Worm (Caenorhabditis elegans) whole organism, L3 larva: ENCODE results near the gene cnnm-1.

Experiments used
- ZK546.5 ChIP-seq: sonication (generic microtip); optimal IDR thresholded peaks from 2 replicates; lab custom pipeline; 2017; ENCODE audit warnings: missing biosample characterization, missing genetic modification characterization
- ceh-82 ChIP-seq: fragments of 150-350 bp; optimal IDR thresholded peaks from 2 replicates; lab custom pipeline; 2014; ENCODE audit warnings: missing biosample characterization, missing genetic modification characterization
- ceh-9 ChIP-seq: sonication (generic microtip); optimal IDR thresholded peaks from 2 replicates; lab custom pipeline; 2018; ENCODE audit warnings: missing biosample characterization, missing genetic modification characterization
- nhr-76 ChIP-seq: fragments of 150-350 bp; sonication (generic microtip); optimal IDR thresholded peaks from 5 replicates; lab custom pipeline; 2014; ENCODE audit warnings: missing biosample characterization, missing genetic modification characterization
- unc-39 ChIP-seq: sonication (generic microtip); optimal IDR thresholded peaks from 4 replicates; lab custom pipeline; 2017; ENCODE audit warnings: missing biosample characterization, missing genetic modification characterization

DNA sequence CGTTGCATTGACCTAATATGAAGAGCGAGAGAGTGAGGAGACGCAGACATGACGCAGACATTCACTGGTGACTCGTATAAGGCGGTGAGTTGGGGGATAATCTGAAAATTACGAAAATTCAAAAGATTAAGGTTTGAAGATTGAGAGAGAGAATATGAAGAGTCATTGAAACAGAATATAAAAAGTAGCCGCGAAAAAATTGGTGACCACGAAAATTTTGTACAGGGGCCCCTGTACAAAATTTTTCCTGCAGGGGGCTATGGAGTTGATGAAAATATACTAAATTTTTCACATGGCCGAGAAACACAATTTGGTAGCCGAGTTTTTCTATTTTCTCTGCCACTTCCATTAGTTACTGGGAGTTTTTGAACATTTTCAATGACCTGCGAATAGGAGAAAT, at the start of gene cnnm-1:
- TF ChIP-seq ZK546.5 (tag; lab: Kevin White, UChicago) (no peak), ceh-82 (no peak), unc-39 (tag; lab: Kevin White, UChicago) (no peak), ceh-9 (no peak), nhr-76 (tag; lab: Kevin White, UChicago) (no peak)
